1 fruit fly cellular context compared by ENCODE assay signal in the genomic region with DNA sequence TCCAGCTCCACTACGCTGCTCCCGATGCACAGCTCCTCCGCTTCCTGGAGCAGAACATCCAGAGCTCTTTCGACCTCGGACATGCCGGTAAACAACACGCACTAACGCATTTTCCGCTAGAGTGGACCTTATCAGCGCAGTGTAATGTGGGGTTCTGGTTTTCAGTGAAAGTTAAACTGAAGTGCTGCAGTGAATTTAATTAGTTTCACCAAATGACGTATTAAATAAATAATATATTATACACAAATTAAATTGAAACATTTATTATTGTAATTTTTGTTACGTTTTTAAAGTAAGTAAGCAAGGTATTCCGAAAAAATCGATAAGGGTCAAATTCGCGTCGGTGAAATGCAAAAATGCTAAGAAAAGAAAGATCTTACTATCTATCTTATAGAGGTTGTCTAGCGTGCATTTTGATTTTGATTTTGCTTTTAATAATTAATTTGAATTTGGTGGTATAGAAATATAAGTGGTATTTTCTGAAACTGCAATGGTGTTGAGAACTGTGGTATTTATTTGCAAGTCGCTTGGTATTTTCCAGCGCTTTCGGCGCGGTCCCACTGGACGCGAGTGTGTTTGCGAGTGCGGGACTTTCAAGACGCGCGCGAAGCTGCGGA.
TF ChIP-seq lines count a peak whose summit lies in the region.

A gene (minus strand): TSS at position 107 of the 617 bp plus-strand sequence.
A gene (plus strand): TSS at position 594 of the 617 bp plus-strand sequence.

TF ChIP-seq in whole organism, embryonic, 481 proteins besides CTCF, POLR2A, EP300 and RAD21 (continued from another document and continues in another):
- 0 out of 2 replicates have a peak, but pooled peaks have one; percentile 29 for TF ChIP-seq Lim3 (GFP tag; IDR thresholded peaks at IDR 0.05; lab: Robert Waterston, UW)
- peak; percentile 2 for TF ChIP-seq slou (GFP tag; optimal IDR thresholded peaks at IDR 0.05; lab: Kevin White, UChicago)
- peak; percentile 80 for TF ChIP-seq sug (tag; optimal IDR thresholded peaks at IDR 0.05; lab: Kevin White, UChicago)
- peak; percentile 54; the same call in 1 of the 2 replicates for TF ChIP-seq Taf1 (GFP tag; IDR thresholded peaks at IDR 0.05; lab: Robert Waterston, UW)
- peak; percentile 69; the same call in 2 of the 3 replicates for TF ChIP-seq ken (GFP tag; IDR thresholded peaks at IDR 0.05; lab: Robert Waterston, UW)
- peak; percentile 76 for TF ChIP-seq CG5953 (GFP tag; IDR thresholded peaks at IDR 0.05; lab: Robert Waterston, UW)
- no peak for TF ChIP-seq tll (GFP tag; optimal IDR thresholded peaks at IDR 0.05; lab: Kevin White, UChicago)
- TF ChIP-seq CG4854 (GFP tag; optimal IDR thresholded peaks at IDR 0.05; lab: Kevin White, UChicago): peak; percentile 29
- TF ChIP-seq CG3163 (GFP tag; optimal IDR thresholded peaks at IDR 0.05; lab: Kevin White, UChicago): no peak
- no peak for TF ChIP-seq CG16813 (GFP tag; IDR thresholded peaks at IDR 0.05; lab: Robert Waterston, UW; ENCODE audit: partially characterized antibody)
- peak; percentile 68 for TF ChIP-seq nom (GFP tag; optimal IDR thresholded peaks at IDR 0.05; lab: Kevin White, UChicago)
- TF ChIP-seq CG2199 (GFP tag; IDR thresholded peaks at IDR 0.05; lab: Robert Waterston, UW): 0 out of 3 replicates have a peak, but pooled peaks have one; percentile 59
- peak; percentile 58; the same call in 1 of the 2 replicates for TF ChIP-seq Awh (GFP tag; IDR thresholded peaks at IDR 0.05; lab: Robert Waterston, UW)
- no peak for TF ChIP-seq Mes4 (GFP tag; optimal IDR thresholded peaks at IDR 0.05; lab: Kevin White, UChicago)
- no peak for TF ChIP-seq CkIIα-i1 (GFP tag; IDR thresholded peaks at IDR 0.05; lab: Robert Waterston, UW)
- TF ChIP-seq dpn (GFP tag; optimal IDR thresholded peaks at IDR 0.05; lab: Kevin White, UChicago): peak in 1 of 2 experiments; percentile 15
- TF ChIP-seq HmgD (GFP tag; optimal IDR thresholded peaks at IDR 0.05; lab: Kevin White, UChicago): no peak
- TF ChIP-seq CG11247 (GFP tag; IDR thresholded peaks at IDR 0.05; lab: Robert Waterston, UW): peak; percentile 67
- no peak for TF ChIP-seq scrt (GFP tag; optimal IDR thresholded peaks at IDR 0.05; lab: Kevin White, UChicago)
- TF ChIP-seq CG6813 (GFP tag; optimal IDR thresholded peaks at IDR 0.05; lab: Kevin White, UChicago): peak; percentile 27
- peak; percentile 42; the same call in 1 of the 3 replicates for TF ChIP-seq CG2889 (GFP tag; IDR thresholded peaks at IDR 0.05; lab: Robert Waterston, UW)
- TF ChIP-seq Hr51 (GFP tag; optimal IDR thresholded peaks at IDR 0.05; lab: Kevin White, UChicago): peak in 1 of 2 experiments; percentile 19
- peak; percentile 11 for TF ChIP-seq CG7839 (tag; optimal IDR thresholded peaks at IDR 0.05; lab: Kevin White, UChicago)
- TF ChIP-seq NC2β (GFP tag; optimal IDR thresholded peaks at IDR 0.05; lab: Kevin White, UChicago): no peak
- peak; percentile 18 for TF ChIP-seq CG12659 (GFP tag; optimal IDR thresholded peaks at IDR 0.05; lab: Kevin White, UChicago)
- TF ChIP-seq CG6765 (GFP tag; optimal IDR thresholded peaks at IDR 0.05; lab: Kevin White, UChicago): peak; percentile 15
- peak; percentile 20 for TF ChIP-seq CoRest (tag; optimal IDR thresholded peaks at IDR 0.05; lab: Kevin White, UChicago)
- TF ChIP-seq klu (GFP tag; IDR thresholded peaks at IDR 0.05; lab: Robert Waterston, UW): peak; percentile 70
- TF ChIP-seq luna (GFP tag; optimal IDR thresholded peaks at IDR 0.05; lab: Kevin White, UChicago): no peak
- no peak for TF ChIP-seq mld (GFP tag; IDR thresholded peaks at IDR 0.05; lab: Robert Waterston, UW; ENCODE audit: partially characterized antibody)
- TF ChIP-seq CG10565 (GFP tag; optimal IDR thresholded peaks at IDR 0.05; lab: Kevin White, UChicago): no peak
- TF ChIP-seq B-H1 (GFP tag; IDR thresholded peaks at IDR 0.05; lab: Robert Waterston, UW): peak; percentile 56; the same call in 2 of the 3 replicates
- no peak for TF ChIP-seq CG14965 (GFP tag; optimal IDR thresholded peaks at IDR 0.05; lab: Kevin White, UChicago; ENCODE audit: borderline replicate concordance)
- no peak for TF ChIP-seq CG16815 (GFP tag; optimal IDR thresholded peaks at IDR 0.05; lab: Kevin White, UChicago)
- peak; percentile 51 for TF ChIP-seq Dip3 (GFP tag; optimal IDR thresholded peaks at IDR 0.05; lab: Kevin White, UChicago)
- TF ChIP-seq CG11504 (tag; optimal IDR thresholded peaks at IDR 0.05; lab: Kevin White, UChicago): peak; percentile 81
- TF ChIP-seq CG7928 (GFP tag; optimal IDR thresholded peaks at IDR 0.05; lab: Kevin White, UChicago): peak; percentile 43
- peak; percentile 69 for TF ChIP-seq CG10366 (GFP tag; IDR thresholded peaks at IDR 0.05; lab: Robert Waterston, UW)
- no peak for TF ChIP-seq gro (GFP tag; optimal IDR thresholded peaks at IDR 0.05; lab: Kevin White, UChicago)
- TF ChIP-seq amos (GFP tag; IDR thresholded peaks at IDR 0.05; lab: Robert Waterston, UW; ENCODE audit: partially characterized antibody): no peak
- no peak for TF ChIP-seq CG11723 (GFP tag; optimal IDR thresholded peaks at IDR 0.05; lab: Kevin White, UChicago)
- no peak for TF ChIP-seq prd (optimal IDR thresholded peaks at IDR 0.05; lab: Kevin White, UChicago)
- peak; percentile 64 for TF ChIP-seq prd (GFP tag; IDR thresholded peaks at IDR 0.05; lab: Robert Waterston, UW)
- TF ChIP-seq CG12299 (tag; optimal IDR thresholded peaks at IDR 0.05; lab: Kevin White, UChicago): no peak
- TF ChIP-seq CG12155 (GFP tag; optimal IDR thresholded peaks at IDR 0.05; lab: Kevin White, UChicago): peak; percentile 9
- peak; percentile 32 for TF ChIP-seq Sry-β (GFP tag; optimal IDR thresholded peaks at IDR 0.05; lab: Kevin White, UChicago)
- TF ChIP-seq Oaz (GFP tag; IDR thresholded peaks at IDR 0.05; lab: Robert Waterston, UW): peak; percentile 66
- peak; percentile 27 for TF ChIP-seq mirr (GFP tag; optimal IDR thresholded peaks at IDR 0.05; lab: Kevin White, UChicago)
- TF ChIP-seq insv (GFP tag; optimal IDR thresholded peaks at IDR 0.05; lab: Kevin White, UChicago): no peak
- peak; percentile 55 for TF ChIP-seq CG30403 (GFP tag; optimal IDR thresholded peaks at IDR 0.05; lab: Kevin White, UChicago)
- peak; percentile 24; the same call in 1 of the 2 replicates for TF ChIP-seq chm (GFP tag; IDR thresholded peaks at IDR 0.05; lab: Robert Waterston, UW)
- no peak for TF ChIP-seq crc (GFP tag; optimal IDR thresholded peaks at IDR 0.05; lab: Kevin White, UChicago)
- peak; percentile 61 for TF ChIP-seq CG9215 (GFP tag; IDR thresholded peaks at IDR 0.05; lab: Robert Waterston, UW)
- TF ChIP-seq lov (optimal IDR thresholded peaks at IDR 0.05; lab: Kevin White, UChicago): no peak
- peak; percentile 30; the same call in 1 of the 3 replicates for TF ChIP-seq lov (GFP tag; IDR thresholded peaks at IDR 0.05; lab: Robert Waterston, UW)
- no peak for TF ChIP-seq pnt (GFP tag; optimal IDR thresholded peaks at IDR 0.05; lab: Kevin White, UChicago)
- TF ChIP-seq CG5180 (GFP tag; optimal IDR thresholded peaks at IDR 0.05; lab: Kevin White, UChicago): no peak
- no peak for TF ChIP-seq Spps (tag; optimal IDR thresholded peaks at IDR 0.05; lab: Kevin White, UChicago)
- TF ChIP-seq Adf1 (GFP tag; IDR thresholded peaks at IDR 0.05; lab: Robert Waterston, UW): peak; percentile 38; the same call in 1 of the 2 replicates
- no peak for TF ChIP-seq inv (GFP tag; IDR thresholded peaks at IDR 0.05; lab: Robert Waterston, UW; ENCODE audit: partially characterized antibody)
- no peak for TF ChIP-seq CG15011 (GFP tag; optimal IDR thresholded peaks at IDR 0.05; lab: Kevin White, UChicago)
- no peak for TF ChIP-seq eve (GFP tag; optimal IDR thresholded peaks at IDR 0.05; lab: Kevin White, UChicago)
- no peak for TF ChIP-seq zf30C (GFP tag; optimal IDR thresholded peaks at IDR 0.05; lab: Kevin White, UChicago)
- TF ChIP-seq salm (tag; optimal IDR thresholded peaks at IDR 0.05; lab: Kevin White, UChicago): no peak
- TF ChIP-seq CG17359 (tag; optimal IDR thresholded peaks at IDR 0.05; lab: Kevin White, UChicago): peak; percentile 56
- TF ChIP-seq Antp (GFP tag; optimal IDR thresholded peaks at IDR 0.05; lab: Kevin White, UChicago): no peak
- peak; percentile 15 for TF ChIP-seq MESR4 (GFP tag; optimal IDR thresholded peaks at IDR 0.05; lab: Kevin White, UChicago)
- TF ChIP-seq CG11398 (GFP tag; optimal IDR thresholded peaks at IDR 0.05; lab: Kevin White, UChicago): no peak
- TF ChIP-seq Scr (GFP tag; IDR thresholded peaks at IDR 0.05; lab: Robert Waterston, UW; ENCODE audit: partially characterized antibody): no peak
- peak; percentile 63; the same call in 2 of the 3 replicates for TF ChIP-seq CG14050 (GFP tag; IDR thresholded peaks at IDR 0.05; lab: Robert Waterston, UW)
- no peak for TF ChIP-seq yki (optimal IDR thresholded peaks at IDR 0.05; lab: Kevin White, UChicago)
- no peak for TF ChIP-seq chif (GFP tag; optimal IDR thresholded peaks at IDR 0.05; lab: Kevin White, UChicago)
- TF ChIP-seq CG42726 (GFP tag; IDR thresholded peaks at IDR 0.05; lab: Robert Waterston, UW; ENCODE audit: partially characterized antibody): no peak
- TF ChIP-seq CG12744 (GFP tag; optimal IDR thresholded peaks at IDR 0.05; lab: Kevin White, UChicago): no peak
- peak; percentile 83 for TF ChIP-seq CG14014 (GFP tag; IDR thresholded peaks at IDR 0.05; lab: Robert Waterston, UW)
- peak; percentile 68 for TF ChIP-seq CG6254 (GFP tag; optimal IDR thresholded peaks at IDR 0.05; lab: Kevin White, UChicago)
- peak; percentile 60 for TF ChIP-seq Mrtf (GFP tag; IDR thresholded peaks at IDR 0.05; lab: Robert Waterston, UW)
- TF ChIP-seq CG9797 (GFP tag; optimal IDR thresholded peaks at IDR 0.05; lab: Kevin White, UChicago): peak; percentile 76
- peak; percentile 81 for TF ChIP-seq dysf (GFP tag; IDR thresholded peaks at IDR 0.05; lab: Robert Waterston, UW)
- TF ChIP-seq Dfd (GFP tag; optimal IDR thresholded peaks at IDR 0.05; lab: Kevin White, UChicago): no peak
- TF ChIP-seq CG3281 (GFP tag; optimal IDR thresholded peaks at IDR 0.05; lab: Kevin White, UChicago): peak; percentile 82
- TF ChIP-seq ewg (GFP tag; optimal IDR thresholded peaks at IDR 0.05; lab: Kevin White, UChicago): no peak
- no peak for TF ChIP-seq CG7786 (GFP tag; optimal IDR thresholded peaks at IDR 0.05; lab: Kevin White, UChicago)
- TF ChIP-seq Jarid2 (GFP tag; optimal IDR thresholded peaks at IDR 0.05; lab: Kevin White, UChicago): no peak
- TF ChIP-seq CG2712 (tag; optimal IDR thresholded peaks at IDR 0.05; lab: Kevin White, UChicago): peak; percentile 64
- TF ChIP-seq btn (GFP tag; optimal IDR thresholded peaks at IDR 0.05; lab: Kevin White, UChicago): no peak
- TF ChIP-seq org-1 (GFP tag; optimal IDR thresholded peaks at IDR 0.05; lab: Kevin White, UChicago): no peak
- peak; percentile 54 for TF ChIP-seq CG8924 (tag; optimal IDR thresholded peaks at IDR 0.05; lab: Kevin White, UChicago)
- peak; percentile 64 for TF ChIP-seq row (GFP tag; IDR thresholded peaks at IDR 0.05; lab: Robert Waterston, UW)
- TF ChIP-seq Blimp-1 (GFP tag; optimal IDR thresholded peaks at IDR 0.05; lab: Kevin White, UChicago): peak; percentile 80
- TF ChIP-seq Atf6 (GFP tag; IDR thresholded peaks at IDR 0.05; lab: Robert Waterston, UW): peak; percentile 85
- TF ChIP-seq kay (GFP tag; optimal IDR thresholded peaks at IDR 0.05; lab: Kevin White, UChicago): peak; percentile 6
- no peak for TF ChIP-seq CG12236 (GFP tag; optimal IDR thresholded peaks at IDR 0.05; lab: Kevin White, UChicago)
- TF ChIP-seq sob (GFP tag; IDR thresholded peaks at IDR 0.05; lab: Robert Waterston, UW): peak; percentile 79
- TF ChIP-seq onecut (GFP tag; IDR thresholded peaks at IDR 0.05; lab: Robert Waterston, UW): peak; percentile 70
- TF ChIP-seq Gsc (GFP tag; IDR thresholded peaks at IDR 0.05; lab: Robert Waterston, UW): no peak
- TF ChIP-seq CG8388 (GFP tag; optimal IDR thresholded peaks at IDR 0.05; lab: Kevin White, UChicago): no peak
- peak; percentile 60 for TF ChIP-seq CG10654 (GFP tag; optimal IDR thresholded peaks at IDR 0.05; lab: Kevin White, UChicago)
- peak; percentile 61 for TF ChIP-seq al (GFP tag; IDR thresholded peaks at IDR 0.05; lab: Robert Waterston, UW)
- peak; percentile 79 for TF ChIP-seq Sox100B (GFP tag; optimal IDR thresholded peaks at IDR 0.05; lab: Kevin White, UChicago)
- no peak for TF ChIP-seq CG17912 (GFP tag; optimal IDR thresholded peaks at IDR 0.05; lab: Kevin White, UChicago)
- no peak for TF ChIP-seq knrl (GFP tag; IDR thresholded peaks at IDR 0.05; lab: Robert Waterston, UW; ENCODE audit: partially characterized antibody)
- TF ChIP-seq Deaf1 (tag; optimal IDR thresholded peaks at IDR 0.05; lab: Kevin White, UChicago): peak; percentile 33
- peak; percentile 23 for TF ChIP-seq HHEX (GFP tag; optimal IDR thresholded peaks at IDR 0.05; lab: Kevin White, UChicago)
- no peak for TF ChIP-seq Nf-YB (GFP tag; optimal IDR thresholded peaks at IDR 0.05; lab: Kevin White, UChicago)
- TF ChIP-seq gcm2 (GFP tag; optimal IDR thresholded peaks at IDR 0.05; lab: Kevin White, UChicago): no peak
- TF ChIP-seq Med (GFP tag; lab: Kevin White, UChicago): peak; percentile 80
- peak; percentile 88 for TF ChIP-seq Rfx (GFP tag; IDR thresholded peaks at IDR 0.05; lab: Robert Waterston, UW)
- TF ChIP-seq run (tag; optimal IDR thresholded peaks at IDR 0.05; lab: Kevin White, UChicago): no peak
- TF ChIP-seq zfh1 (GFP tag; IDR thresholded peaks at IDR 0.05; lab: Robert Waterston, UW): peak; percentile 55; the same call in 1 of the 3 replicates
- TF ChIP-seq GATAe (GFP tag; conservative IDR thresholded peaks at IDR 0.05; lab: Robert Waterston, UW): 0 out of 2 replicates have a peak, but pooled peaks have one; percentile 12
- TF ChIP-seq shn (GFP tag; optimal IDR thresholded peaks at IDR 0.05; lab: Kevin White, UChicago): peak; percentile 12
- TF ChIP-seq CG10274 (GFP tag; optimal IDR thresholded peaks at IDR 0.05; lab: Kevin White, UChicago): no peak
- peak; percentile 26; the same call in 1 of the 2 replicates for TF ChIP-seq Ravus (GFP tag; IDR thresholded peaks at IDR 0.05; lab: Robert Waterston, UW)
- no peak for TF ChIP-seq CG4404 (GFP tag; IDR thresholded peaks at IDR 0.05; lab: Robert Waterston, UW)
- TF ChIP-seq danr (GFP tag; IDR thresholded peaks at IDR 0.05; lab: Robert Waterston, UW): 0 out of 2 replicates have a peak, but pooled peaks have one; percentile 30
- no peak for TF ChIP-seq hb (GFP tag; IDR thresholded peaks at IDR 0.05; lab: Robert Waterston, UW; ENCODE audit: partially characterized antibody)
- no peak for TF ChIP-seq CG3838 (GFP tag; optimal IDR thresholded peaks at IDR 0.05; lab: Kevin White, UChicago)
- TF ChIP-seq pzg (GFP tag; optimal IDR thresholded peaks at IDR 0.05; lab: Kevin White, UChicago): peak; percentile 64
- no peak for TF ChIP-seq CG13624 (GFP tag; optimal IDR thresholded peaks at IDR 0.05; lab: Kevin White, UChicago)
- TF ChIP-seq tx (GFP tag; optimal IDR thresholded peaks at IDR 0.05; lab: Kevin White, UChicago): no peak
- peak; percentile 72 for TF ChIP-seq Rx (GFP tag; IDR thresholded peaks at IDR 0.05; lab: Robert Waterston, UW)
